Worm (Caenorhabditis elegans): Measurements from ENCODE around the gene F55C9.5.

Gene F55C9.5

DNA sequence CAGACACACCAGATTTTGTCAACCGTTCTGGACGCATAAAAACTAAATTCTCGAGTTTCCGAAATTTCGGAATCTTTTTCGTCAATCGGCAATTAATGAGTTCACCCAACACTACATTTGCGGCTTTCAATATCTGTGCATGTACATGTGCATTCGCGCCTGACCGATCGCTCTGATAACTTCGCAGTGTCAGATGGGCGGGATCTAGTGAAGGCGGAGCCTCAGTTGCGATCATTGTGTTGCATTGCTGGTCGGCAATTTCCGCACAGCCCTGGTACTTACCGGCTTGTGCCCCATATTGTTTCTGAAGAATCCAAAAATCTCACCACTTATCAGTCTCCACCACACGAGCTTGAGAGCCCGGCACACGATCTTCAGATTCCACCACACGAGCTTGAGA is 32.2 kb downstream of the F55C9.5 start:
- TF ChIP-seq grh-1 (GFP tag; IDR thresholded peaks at IDR 0.05) = no peak
- no peak for TF ChIP-seq ztf-11 (tag; optimal IDR thresholded peaks at IDR 0.05)
- no peak for TF ChIP-seq lin-35 (GFP tag; optimal IDR thresholded peaks at IDR 0.05)
- TF ChIP-seq unc-30 (tag; optimal IDR thresholded peaks at IDR 0.05) = no peak
- no peak for TF ChIP-seq lin-15B (tag; optimal IDR thresholded peaks at IDR 0.05)
- TF ChIP-seq mep-1 (tag; optimal IDR thresholded peaks at IDR 0.05) = no peak
- TF ChIP-seq lin-13 (GFP tag; optimal IDR thresholded peaks at IDR 0.05) = no peak
- no peak for TF ChIP-seq C16A3.4 (tag; optimal IDR thresholded peaks at IDR 0.05)

DNA sequence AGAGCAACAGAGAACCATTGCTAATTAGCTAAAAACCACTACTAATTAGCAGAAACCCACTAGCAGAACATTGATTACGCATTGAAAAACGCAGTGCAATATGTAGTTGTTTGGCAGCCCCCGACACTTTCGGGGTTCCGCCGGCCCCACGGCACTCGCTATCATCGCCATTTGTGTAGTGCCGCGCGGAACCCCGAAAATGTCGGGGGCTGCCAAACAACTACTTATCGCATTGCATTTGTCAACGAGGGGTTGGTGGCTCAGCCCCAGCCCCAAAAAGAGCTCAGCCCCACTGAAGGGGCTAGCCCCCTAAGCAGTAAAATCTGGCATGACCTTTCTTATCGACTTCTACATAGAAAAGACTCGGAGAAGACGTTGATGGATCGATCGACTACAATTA is 33.5 kb downstream of the F55C9.5 start:
- no peak for TF ChIP-seq rnt-1 (tag; optimal IDR thresholded peaks at IDR 0.05)
- no peak for TF ChIP-seq lsy-2 (tag; optimal IDR thresholded peaks at IDR 0.05)
- no peak for TF ChIP-seq egl-27 (tag; optimal IDR thresholded peaks at IDR 0.05)
- TF ChIP-seq irx-1 (tag; optimal IDR thresholded peaks at IDR 0.05) = no peak
- no peak for TF ChIP-seq jun-1 (tag; optimal IDR thresholded peaks at IDR 0.05)
- TF ChIP-seq ama-1 (optimal IDR thresholded peaks at IDR 0.05) = no peak
- TF ChIP-seq hlh-17 (GFP tag; optimal IDR thresholded peaks at IDR 0.05; ENCODE audit: borderline replicate concordance) = no peak
- TF ChIP-seq tlp-1 (tag; optimal IDR thresholded peaks at IDR 0.05) = no peak
- no peak for TF ChIP-seq ces-1 (GFP tag; optimal IDR thresholded peaks at IDR 0.05)
- no peak for TF ChIP-seq C34B4.2 (tag; optimal IDR thresholded peaks at IDR 0.05)
- no peak for TF ChIP-seq pqm-1 (tag; optimal IDR thresholded peaks at IDR 0.05)
- no peak for TF ChIP-seq unc-98 (GFP tag; IDR thresholded peaks at IDR 0.05)

DNA sequence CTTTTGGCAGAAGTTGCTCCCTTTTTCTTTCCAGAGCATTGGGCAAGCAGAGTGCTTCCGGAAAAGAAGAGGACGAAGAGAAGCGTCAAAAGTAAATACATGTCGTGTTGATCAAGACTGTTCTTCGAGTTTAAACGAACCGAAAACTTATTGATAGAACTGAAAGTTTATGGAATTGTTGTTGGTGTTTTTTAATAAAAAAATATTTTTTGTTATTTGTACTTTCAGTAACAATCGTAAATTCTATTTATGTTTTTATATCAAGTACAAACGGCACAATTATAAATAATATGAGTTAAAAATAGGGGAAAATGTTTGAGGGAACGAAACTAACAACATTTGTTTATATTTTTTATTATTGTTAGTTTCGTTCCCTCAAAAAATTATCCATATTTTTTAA is 35.3 kb downstream of the F55C9.5 start, which contains the start of gene F21D9.3:
Gene F21D9.3, minus strand, starts transcription at position 101 of the 400 bp plus-strand sequence.
- TF ChIP-seq lin-35 (GFP tag; optimal IDR thresholded peaks at IDR 0.05) (no peak), egl-13 (tag; optimal IDR thresholded peaks at IDR 0.05) (no peak), nhr-76 (tag; optimal IDR thresholded peaks at IDR 0.05) (no peak), ets-5 (GFP tag; IDR thresholded peaks at IDR 0.05) (no peak), nhr-12 (tag; optimal IDR thresholded peaks at IDR 0.05) (no peak), C16A3.4 (tag; optimal IDR thresholded peaks at IDR 0.05) (no peak), grh-1 (GFP tag; IDR thresholded peaks at IDR 0.05) (no peak), isw-1 (GFP tag; IDR thresholded peaks at IDR 0.05) (no peak)

DNA sequence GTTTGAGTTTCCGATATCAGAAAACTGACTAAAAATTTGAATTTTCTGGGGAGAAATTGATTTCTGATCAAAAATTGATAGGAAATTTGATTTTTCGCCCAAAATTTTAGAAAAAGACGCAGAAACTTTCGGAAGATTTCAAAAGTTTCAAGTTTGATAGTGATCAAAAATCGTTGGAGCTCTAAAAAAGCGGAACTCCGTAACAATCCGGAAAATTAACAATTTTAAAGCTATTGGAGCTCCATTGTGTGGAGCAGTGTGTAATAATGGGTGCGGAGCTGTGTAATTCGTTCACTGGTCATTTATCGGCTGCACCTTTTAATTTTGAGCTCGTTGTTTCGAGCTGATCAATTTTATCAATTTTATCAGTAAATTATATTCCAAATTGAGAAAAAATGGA is 39.4 kb downstream of the F55C9.5 start, which contains the start of gene F21D9.4:
Gene F21D9.4, plus strand, starts transcription at position 301 of the 400 bp plus-strand sequence.
- TF ChIP-seq lin-13 (GFP tag; optimal IDR thresholded peaks at IDR 0.05) (no peak), nhr-90 (tag; optimal IDR thresholded peaks at IDR 0.05; ENCODE audit: poor library complexity) (no peak), lsy-2 (tag; optimal IDR thresholded peaks at IDR 0.05) (no peak), hpl-2 (GFP tag; optimal IDR thresholded peaks at IDR 0.05) (no peak), zag-1 (tag; optimal IDR thresholded peaks at IDR 0.05) (no peak), efl-3 (GFP tag; optimal IDR thresholded peaks at IDR 0.05) (no peak), alr-1 (tag; optimal IDR thresholded peaks at IDR 0.05; ENCODE audit: borderline replicate concordance) (no peak), ceh-8 (GFP tag; optimal IDR thresholded peaks at IDR 0.05) (no peak), C04F5.9 (tag; optimal IDR thresholded peaks at IDR 0.05) (no peak), xbp-1 (tag; optimal IDR thresholded peaks at IDR 0.05) (no peak), ztf-4 (tag; optimal IDR thresholded peaks at IDR 0.05) (no peak), nhr-77 (tag; optimal IDR thresholded peaks at IDR 0.05) (no peak)

DNA sequence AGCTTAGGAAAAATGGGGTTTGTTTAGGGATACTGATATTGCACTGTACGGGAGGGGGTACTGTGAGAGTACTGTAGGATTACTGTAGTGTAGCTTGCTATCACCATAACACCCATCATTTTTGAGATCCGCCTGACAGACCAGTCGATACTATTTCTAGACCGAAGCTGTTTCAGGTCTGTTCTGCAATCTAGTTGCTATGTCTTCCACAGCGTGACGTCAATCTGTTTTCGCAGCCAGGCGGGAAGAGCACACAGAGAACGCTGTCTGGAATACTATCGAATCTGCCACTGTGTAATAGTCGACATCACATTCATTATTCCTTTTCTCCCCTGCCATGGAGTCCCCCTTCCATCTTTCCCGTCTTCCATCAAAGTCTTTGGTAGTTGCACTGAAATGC is 41.1 kb downstream of the F55C9.5 start, which contains the start of gene F21D9.11:
Gene F21D9.11, plus strand, starts transcription at position 301 of the 400 bp plus-strand sequence.
- TF ChIP-seq C04F5.9 (tag; optimal IDR thresholded peaks at IDR 0.05) = no peak
- TF ChIP-seq ceh-82 (tag; optimal IDR thresholded peaks at IDR 0.05) = no peak
- no peak for TF ChIP-seq sox-4 (tag; optimal IDR thresholded peaks at IDR 0.05)
- no peak for TF ChIP-seq zag-1 (tag; optimal IDR thresholded peaks at IDR 0.05)
- no peak for TF ChIP-seq dsc-1 (tag; optimal IDR thresholded peaks at IDR 0.05)
- no peak for TF ChIP-seq nhr-28 (tag; optimal IDR thresholded peaks at IDR 0.05)
- TF ChIP-seq grh-1 (GFP tag; IDR thresholded peaks at IDR 0.05) = no peak
- TF ChIP-seq nhr-84 (tag; optimal IDR thresholded peaks at IDR 0.05) = no peak
- TF ChIP-seq ztf-11 (tag; optimal IDR thresholded peaks at IDR 0.05) = no peak
- no peak for TF ChIP-seq ceh-90 (tag; optimal IDR thresholded peaks at IDR 0.05)
- TF ChIP-seq irx-1 (tag; optimal IDR thresholded peaks at IDR 0.05) = no peak
- no peak for TF ChIP-seq nhr-237 (tag; optimal IDR thresholded peaks at IDR 0.05)
